Fruit fly (Drosophila melanogaster) whole organism, wandering third instar larva: ENCODE measurements around the gene CG15765.

ENCODE experiments used
- CG32264 ChIP-seq: fragments of 200-800 bp; sonication (Bioruptor generic); optimal IDR thresholded peaks from 2 replicates; lab custom pipeline; 2016; ENCODE audit warnings: missing biosample characterization, missing genetic modification characterization
- CG9705 ChIP-seq: fragments of 200-800 bp; sonication (Bioruptor generic); optimal IDR thresholded peaks from 2 replicates; lab custom pipeline; 2018; ENCODE audit warnings: missing biosample characterization, mild to moderate bottlenecking, missing genetic modification characterization
- CrebA ChIP-seq: fragments of 200-800 bp; sonication (Bioruptor generic); optimal IDR thresholded peaks from 2 replicates; lab custom pipeline; 2016; ENCODE audit warnings: missing biosample characterization, mild to moderate bottlenecking, missing genetic modification characterization, borderline replicate concordance
- Dfd ChIP-seq: fragments of >200 bp; optimal IDR thresholded peaks from 2 replicates; lab custom pipeline; 2017; ENCODE audit warnings: missing biosample characterization, missing genetic modification characterization
- Dif ChIP-seq: fragments of 200-275, 200-300 bp; sonication (Bioruptor generic); optimal IDR thresholded peaks from 2 replicates; lab custom pipeline; 2018; ENCODE audit warnings: missing biosample characterization, missing genetic modification characterization; ENCODE audit not compliant: partially characterized antibody
- GATAd ChIP-seq: sonication (Bioruptor generic); optimal IDR thresholded peaks from 2 replicates; lab custom pipeline; 2016; ENCODE audit warnings: missing biosample characterization, missing genetic modification characterization
- HLH106 ChIP-seq: fragments of 200-800 bp; optimal IDR thresholded peaks from 3 replicates; lab custom pipeline; 2019; ENCODE audit warnings: missing biosample characterization, mild to moderate bottlenecking, missing genetic modification characterization, moderate library complexity
- Hnf4 ChIP-seq: fragments of 200-800 bp; sonication (Bioruptor generic); optimal IDR thresholded peaks from 2 replicates; lab custom pipeline; 2016; ENCODE audit warnings: missing biosample characterization, mild to moderate bottlenecking, missing genetic modification characterization
- Hr78 ChIP-seq: fragments of >200 bp; optimal IDR thresholded peaks from 2 replicates; lab custom pipeline; 2017; ENCODE audit warnings: missing biosample characterization, missing genetic modification characterization
- Hr83 ChIP-seq: fragments of 200-300 bp; sonication (Bioruptor generic); optimal IDR thresholded peaks from 2 replicates; lab custom pipeline; 2016; ENCODE audit warnings: missing biosample characterization, mild to moderate bottlenecking, missing genetic modification characterization, moderate library complexity; ENCODE audit not compliant: poor library complexity, severe bottlenecking
- Jra ChIP-seq: sonication (Bioruptor generic); optimal IDR thresholded peaks from 2 replicates; lab custom pipeline; 2016; ENCODE audit warnings: missing biosample characterization, missing genetic modification characterization
- Mio ChIP-seq: sonication (Bioruptor generic); optimal IDR thresholded peaks from 2 replicates; lab custom pipeline; 2016; ENCODE audit warnings: missing biosample characterization, missing genetic modification characterization
- Myc ChIP-seq: fragments of >200 bp; optimal IDR thresholded peaks from 2 replicates; lab custom pipeline; 2017
- N ChIP-seq: fragments of >200 bp; optimal IDR thresholded peaks from 2 replicates; lab custom pipeline; 2018; ENCODE audit warnings: missing biosample characterization, missing external identifiers, missing genetic modification characterization
- OdsH ChIP-seq: fragments of 200-800 bp; sonication (Bioruptor generic); optimal IDR thresholded peaks from 2 replicates; lab custom pipeline; 2016; ENCODE audit warnings: missing biosample characterization, mild to moderate bottlenecking, missing genetic modification characterization
- Rel ChIP-seq, 2 experiments: fragments of 200-800 bp; sonication (Bioruptor generic) in 1 of 2; optimal IDR thresholded peaks; 2 replicates in 1 of 2; 3 replicates in 1 of 2; lab custom pipeline; 2016 to 2019; ENCODE audit warnings: mild to moderate bottlenecking in 2 of 2, missing biosample characterization in 2 of 2, missing genetic modification characterization in 2 of 2, moderate library complexity in 1 of 2
- Sp1 ChIP-seq: fragments of 200-800 bp; sonication (Bioruptor generic); optimal IDR thresholded peaks from 3 replicates; lab custom pipeline; 2019; ENCODE audit warnings: missing biosample characterization, mild to moderate bottlenecking, missing genetic modification characterization, moderate library complexity
- Vsx2 ChIP-seq: fragments of 200-300, 225-300 bp; sonication (Bioruptor generic); optimal IDR thresholded peaks from 2 replicates; lab custom pipeline; 2018; ENCODE audit warnings: missing biosample characterization, missing genetic modification characterization; ENCODE audit not compliant: partially characterized antibody
- br ChIP-seq: fragments of 200-800 bp; sonication (Bioruptor generic); optimal IDR thresholded peaks from 2 replicates; lab custom pipeline; 2016; ENCODE audit warnings: missing biosample characterization, missing genetic modification characterization
- brk ChIP-seq: fragments of 200-800 bp; sonication (Bioruptor generic); optimal IDR thresholded peaks from 2 replicates; lab custom pipeline; 2016; ENCODE audit warnings: missing biosample characterization, mild to moderate bottlenecking, missing genetic modification characterization
- dl ChIP-seq, 2 experiments: fragments of 175-275, 200-275 bp in 1 of 2; fragments of 200-275 bp in 1 of 2; sonication (Bioruptor generic); optimal IDR thresholded peaks; lab custom pipeline; 2018; ENCODE audit warnings: mild to moderate bottlenecking in 2 of 2, missing biosample characterization in 2 of 2, missing genetic modification characterization in 2 of 2, moderate library complexity in 2 of 2; ENCODE audit not compliant: partially characterized antibody in 2 of 2, insufficient read depth in 1 of 2
- dmrt93B ChIP-seq: fragments of 200-800 bp; sonication (Bioruptor generic); optimal IDR thresholded peaks from 2 replicates; lab custom pipeline; 2018; ENCODE audit warnings: missing biosample characterization, mild to moderate bottlenecking, missing genetic modification characterization
- dsf ChIP-seq: sonication (Bioruptor generic); optimal IDR thresholded peaks from 2 replicates; lab custom pipeline; 2016; ENCODE audit warnings: missing biosample characterization, missing genetic modification characterization, borderline replicate concordance
- ey ChIP-seq: fragments of 200-800 bp; sonication (Bioruptor generic); optimal IDR thresholded peaks from 2 replicates; lab custom pipeline; 2016; ENCODE audit warnings: missing biosample characterization, missing genetic modification characterization
- foxo ChIP-seq, 2 experiments: fragments of 200-800 bp; sonication (Bioruptor generic); optimal IDR thresholded peaks; 2 replicates in 1 of 2; 3 replicates in 1 of 2; lab custom pipeline; 2016 to 2017; ENCODE audit warnings: missing biosample characterization in 2 of 2, missing genetic modification characterization in 2 of 2
- fru ChIP-seq: fragments of 200-800 bp; sonication (Bioruptor generic); optimal IDR thresholded peaks from 3 replicates; lab custom pipeline; 2016; ENCODE audit warnings: missing biosample characterization, mild to moderate bottlenecking, missing genetic modification characterization
- h ChIP-seq: fragments of 200-800 bp; sonication (Bioruptor generic); optimal IDR thresholded peaks from 3 replicates; lab custom pipeline; 2016; ENCODE audit warnings: missing biosample characterization, mild to moderate bottlenecking, missing genetic modification characterization
- jim ChIP-seq: fragments of 175-275, 200-325 bp; sonication (Bioruptor generic); optimal IDR thresholded peaks from 2 replicates; lab custom pipeline; 2016; ENCODE audit warnings: missing biosample characterization, mild to moderate bottlenecking, missing genetic modification characterization
- lola ChIP-seq: fragments of >200 bp; optimal IDR thresholded peaks from 2 replicates; lab custom pipeline; 2017; ENCODE audit warnings: missing biosample characterization, missing genetic modification characterization
- psq ChIP-seq: fragments of 200-800 bp; sonication (Bioruptor generic); optimal IDR thresholded peaks from 3 replicates; lab custom pipeline; 2017; ENCODE audit warnings: missing biosample characterization, mild to moderate bottlenecking, missing genetic modification characterization, moderate library complexity
- rgr ChIP-seq: fragments of 200-800 bp; sonication (Bioruptor generic); optimal IDR thresholded peaks from 3 replicates; lab custom pipeline; 2016; ENCODE audit warnings: missing biosample characterization, mild to moderate bottlenecking, missing genetic modification characterization
- sage ChIP-seq: fragments of 200-800 bp; sonication (Bioruptor generic); optimal IDR thresholded peaks from 2 replicates; lab custom pipeline; 2016; ENCODE audit warnings: missing biosample characterization, mild to moderate bottlenecking, missing genetic modification characterization
- sv ChIP-seq: fragments of 200-800 bp; sonication (Bioruptor generic); optimal IDR thresholded peaks from 3 replicates; lab custom pipeline; 2016; ENCODE audit warnings: missing biosample characterization, missing genetic modification characterization
- tai ChIP-seq: sonication (Bioruptor generic); optimal IDR thresholded peaks from 2 replicates; lab custom pipeline; 2016; ENCODE audit warnings: missing biosample characterization, missing genetic modification characterization
- usp ChIP-seq: fragments of >200 bp; optimal IDR thresholded peaks from 2 replicates; lab custom pipeline; 2017; ENCODE audit warnings: missing biosample characterization, missing genetic modification characterization
- woc ChIP-seq: sonication (Bioruptor generic); optimal IDR thresholded peaks from 2 replicates; lab custom pipeline; 2016; ENCODE audit warnings: missing biosample characterization, mild to moderate bottlenecking, missing genetic modification characterization

CG15765 gene

DNA sequence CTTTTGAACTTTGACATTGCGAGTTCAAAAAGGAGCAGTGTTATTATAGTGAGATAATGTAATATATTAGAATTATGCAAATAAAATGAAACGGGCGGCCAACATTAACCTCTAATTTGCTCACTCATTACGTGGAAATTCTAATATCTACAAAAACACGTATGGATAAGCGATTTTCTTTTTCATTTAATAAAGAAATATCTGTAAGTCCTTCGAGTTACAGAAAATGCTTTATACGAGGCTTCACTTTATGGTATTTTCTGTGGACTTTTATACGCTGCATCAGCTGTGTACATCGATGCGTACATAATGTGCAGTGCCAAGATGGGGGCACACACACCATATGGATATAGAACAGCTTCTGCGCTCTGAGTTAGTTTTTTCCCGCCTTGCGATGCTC lies 67.6 kb downstream of the CG15765 start:
- TF ChIP-seq Hnf4 (GFP tag; lab: Kevin White, UChicago) = no peak
- TF ChIP-seq Vsx2 (GFP tag; lab: Kevin White, UChicago) = no peak
- TF ChIP-seq dsf (GFP tag; lab: Kevin White, UChicago) = no peak
- TF ChIP-seq Hr78 = no peak
- TF ChIP-seq psq (GFP tag; lab: Kevin White, UChicago) = no peak
- TF ChIP-seq rgr (GFP tag; lab: Kevin White, UChicago) = no peak
- TF ChIP-seq CrebA = no peak
- TF ChIP-seq sage (GFP tag; lab: Kevin White, UChicago) = no peak
- no peak for TF ChIP-seq lola (GFP tag; lab: Kevin White, UChicago)

DNA sequence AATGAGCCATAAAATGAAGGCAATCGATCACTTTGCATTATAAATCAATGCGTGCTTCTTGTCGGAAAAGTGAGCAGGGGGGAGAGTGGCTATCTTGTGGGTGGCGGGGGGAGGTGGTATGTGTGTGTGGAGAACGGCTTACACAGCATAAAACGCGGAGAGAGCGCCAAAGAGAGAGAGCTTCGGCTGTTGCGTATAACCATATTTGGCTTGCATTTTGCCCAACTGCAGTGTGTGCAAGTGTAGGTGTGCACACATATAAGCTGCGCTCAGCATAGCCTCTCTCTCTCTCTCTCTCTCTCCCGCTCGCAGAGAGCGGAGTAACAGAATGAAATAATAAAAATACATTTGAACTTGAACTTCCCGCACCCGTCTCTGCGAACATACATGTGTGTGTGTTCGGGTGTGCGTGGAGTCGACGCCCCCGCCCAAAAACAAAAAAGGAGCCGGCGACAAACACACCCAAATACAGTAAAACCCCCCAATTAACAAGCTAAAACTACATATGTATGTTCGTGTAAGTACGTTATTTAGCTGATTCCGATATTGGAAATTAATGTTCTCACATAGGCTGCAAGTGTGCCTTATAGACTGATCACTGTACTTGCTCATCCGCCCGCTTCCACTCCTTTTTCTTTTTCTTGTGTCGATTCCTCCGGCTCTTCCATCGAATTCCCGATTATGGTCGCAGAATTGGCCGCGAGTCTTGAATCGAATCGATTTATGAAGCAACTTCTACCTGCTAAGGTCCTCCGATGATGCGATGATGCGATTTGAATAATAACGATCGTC lies 68.6 kb downstream of the CG15765 start:
- TF ChIP-seq rgr (GFP tag; lab: Kevin White, UChicago) (peak; percentile 88), psq (GFP tag; lab: Kevin White, UChicago) (peak; percentile 96), woc (peak; percentile 95), h (GFP tag; lab: Kevin White, UChicago) (peak; percentile 95), dmrt93B (GFP tag; lab: Kevin White, UChicago) (peak; percentile 72), Mio (GFP tag; lab: Kevin White, UChicago) (peak; percentile 53), ey (peak; percentile 91), Jra (GFP tag; lab: Kevin White, UChicago) (peak; percentile 73), foxo (GFP tag; optimal IDR thresholded peaks at IDR 0.05; lab: Kevin White, UChicago) (peak; percentile 28 to 91), Sp1 (GFP tag; lab: Kevin White, UChicago) (peak; percentile 80), OdsH (GFP tag; lab: Kevin White, UChicago) (peak; percentile 90), CG32264 (GFP tag; lab: Kevin White, UChicago) (peak; percentile 65), GATAd (no peak), sv (GFP tag; lab: Kevin White, UChicago) (no peak), dl (GFP tag; optimal IDR thresholded peaks at IDR 0.05; lab: Kevin White, UChicago; ENCODE audit: insufficient read depth in 1 of 2, partially characterized antibody in 2 of 2) (peak; percentile 86 to 87), jim (peak; percentile 34), lola (GFP tag; lab: Kevin White, UChicago) (no peak), Dfd (GFP tag; lab: Kevin White, UChicago) (no peak), brk (peak; percentile 65), Hr83 (GFP tag; lab: Kevin White, UChicago) (peak; percentile 20), Rel (GFP tag; optimal IDR thresholded peaks at IDR 0.05; lab: Kevin White, UChicago) (peak; percentile 21), Rel (tag; optimal IDR thresholded peaks at IDR 0.05; lab: Kevin White, UChicago) (peak; percentile 83), Myc (no peak), CG9705 (GFP tag; lab: Kevin White, UChicago) (peak; percentile 67), tai (no peak), fru (GFP tag; lab: Kevin White, UChicago) (peak; percentile 91), Dif (peak; percentile 85), HLH106 (peak; percentile 85), br (GFP tag; lab: Kevin White, UChicago) (peak; percentile 86), sage (GFP tag; lab: Kevin White, UChicago) (peak; percentile 64), Vsx2 (GFP tag; lab: Kevin White, UChicago) (peak; percentile 88), dsf (GFP tag; lab: Kevin White, UChicago) (no peak), usp (GFP tag; lab: Kevin White, UChicago) (no peak), N (GFP tag; lab: Kevin White, UChicago) (no peak), Hnf4 (GFP tag; lab: Kevin White, UChicago) (peak; percentile 92)
